Worm (Caenorhabditis elegans) whole organism, late embryonic: ENCODE results near the gene pyp-1.

ENCODE experiments used
- C08G9.2 ChIP-seq: sonication (generic microtip); optimal IDR thresholded peaks from 2 replicates; lab custom pipeline; 2016; ENCODE audit warnings: mild to moderate bottlenecking, missing genetic modification characterization, moderate library complexity, missing compliant biosample characterization
- F13H6.1 ChIP-seq: sonication (generic microtip); optimal IDR thresholded peaks from 2 replicates; lab custom pipeline; 2016; ENCODE audit warnings: missing genetic modification characterization, missing compliant biosample characterization
- K02D7.2 ChIP-seq: sonication (generic microtip); optimal IDR thresholded peaks from 2 replicates; lab custom pipeline; 2017; ENCODE audit warnings: mild to moderate bottlenecking, missing genetic modification characterization, missing compliant biosample characterization
- T23F11.4 ChIP-seq: fragments of 200-800 bp; sonication (Bioruptor generic); optimal IDR thresholded peaks from 2 replicates; lab custom pipeline; 2018; ENCODE audit warnings: mild to moderate bottlenecking, missing genetic modification characterization, missing compliant biosample characterization
- Y22D7AL.16 ChIP-seq: sonication (generic microtip); optimal IDR thresholded peaks from 2 replicates; lab custom pipeline; 2016; ENCODE audit warnings: missing genetic modification characterization, missing compliant biosample characterization
- ama-1 ChIP-seq: fragments of 150-350 bp; optimal IDR thresholded peaks from 2 replicates; lab custom pipeline; 2014
- ceh-18 ChIP-seq: sonication (generic microtip); optimal IDR thresholded peaks from 2 replicates; lab custom pipeline; 2016; ENCODE audit warnings: missing genetic modification characterization, missing compliant biosample characterization
- ceh-19 ChIP-seq: fragments of 200-800 bp; sonication (Bioruptor generic); optimal IDR thresholded peaks from 2 replicates; lab custom pipeline; 2018; ENCODE audit warnings: mild to moderate bottlenecking, missing genetic modification characterization, missing compliant biosample characterization
- ceh-2 ChIP-seq: sonication (generic microtip); optimal IDR thresholded peaks from 2 replicates; lab custom pipeline; 2016; ENCODE audit warnings: missing genotype, missing genetic modification characterization, missing compliant biosample characterization
- ceh-22 ChIP-seq: sonication (generic microtip); optimal IDR thresholded peaks from 2 replicates; lab custom pipeline; 2017; ENCODE audit warnings: missing biosample characterization, missing genetic modification characterization
- ceh-30 ChIP-seq: fragments of 150-350 bp; optimal IDR thresholded peaks from 2 replicates; lab custom pipeline; 2014; ENCODE audit warnings: missing biosample characterization, missing genetic modification characterization
- ceh-45 ChIP-seq: fragments of 200-800 bp; sonication (Bioruptor generic); IDR thresholded peaks from 2 replicates; pipeline ENCODE4 v1.3.6; 2022; ENCODE audit warnings: missing genetic modification reagents, missing genetic modification characterization, missing compliant biosample characterization
- che-1 ChIP-seq: sonication (generic microtip); optimal IDR thresholded peaks from 2 replicates; lab custom pipeline; 2016; ENCODE audit warnings: mild to moderate bottlenecking, missing genetic modification characterization, missing compliant biosample characterization
- dmd-4 ChIP-seq: sonication (generic microtip); optimal IDR thresholded peaks from 2 replicates; lab custom pipeline; 2016; ENCODE audit warnings: borderline replicate concordance, missing genetic modification characterization, missing compliant biosample characterization
- dve-1 ChIP-seq: sonication (generic microtip); optimal IDR thresholded peaks from 2 replicates; lab custom pipeline; 2017; ENCODE audit warnings: antibody characterized with exemption, mild to moderate bottlenecking, missing genetic modification characterization, missing compliant biosample characterization
- elt-2 ChIP-seq: sonication (generic microtip); optimal IDR thresholded peaks from 2 replicates; lab custom pipeline; 2016; ENCODE audit warnings: missing genetic modification reagents, missing genetic modification characterization, missing compliant biosample characterization
- elt-4 ChIP-seq: sonication (generic microtip); optimal IDR thresholded peaks from 2 replicates; lab custom pipeline; 2016; ENCODE audit warnings: missing genetic modification characterization, missing compliant biosample characterization
- ets-4 ChIP-seq: sonication (generic microtip); optimal IDR thresholded peaks from 2 replicates; lab custom pipeline; 2016; ENCODE audit warnings: missing genetic modification characterization, missing compliant biosample characterization
- eyg-1 ChIP-seq: sonication (generic microtip); optimal IDR thresholded peaks from 2 replicates; lab custom pipeline; 2016; ENCODE audit warnings: missing genotype, missing genetic modification characterization, missing compliant biosample characterization
- fkh-10 ChIP-seq: fragments of 150-350 bp; optimal IDR thresholded peaks from 2 replicates; lab custom pipeline; 2014; ENCODE audit warnings: missing biosample characterization, missing genetic modification reagents, missing genetic modification characterization
- gmeb-2 ChIP-seq: sonication (generic microtip); optimal IDR thresholded peaks from 2 replicates; lab custom pipeline; 2016; ENCODE audit warnings: missing genetic modification characterization, inconsistent platforms, missing compliant biosample characterization
- hlh-13 ChIP-seq: fragments of 200-800 bp; sonication (Bioruptor generic); optimal IDR thresholded peaks from 2 replicates; lab custom pipeline; 2018; ENCODE audit warnings: mild to moderate bottlenecking, missing genetic modification characterization, missing compliant biosample characterization
- mec-3 ChIP-seq: sonication (generic microtip); optimal IDR thresholded peaks from 2 replicates; lab custom pipeline; 2016; ENCODE audit warnings: borderline replicate concordance, missing genetic modification characterization, missing compliant biosample characterization
- nfya-1 ChIP-seq: sonication (generic microtip); optimal IDR thresholded peaks from 2 replicates; lab custom pipeline; 2017; ENCODE audit warnings: missing genetic modification characterization, mild to moderate bottlenecking, missing compliant biosample characterization, antibody characterized with exemption, moderate library complexity
- nhr-232 ChIP-seq: sonication (generic microtip); optimal IDR thresholded peaks from 2 replicates; lab custom pipeline; 2016; ENCODE audit warnings: missing genetic modification characterization, missing compliant biosample characterization
- npax-4 ChIP-seq: sonication (generic microtip); optimal IDR thresholded peaks from 2 replicates; lab custom pipeline; 2016; ENCODE audit warnings: missing genetic modification characterization, missing compliant biosample characterization
- pag-3 ChIP-seq: sonication (generic microtip); optimal IDR thresholded peaks from 2 replicates; lab custom pipeline; 2016; ENCODE audit warnings: missing compliant biosample characterization, missing genetic modification characterization, borderline replicate concordance
- pat-9 ChIP-seq: fragments of 200-800 bp; sonication (Bioruptor generic); optimal IDR thresholded peaks from 2 replicates; lab custom pipeline; 2018; ENCODE audit warnings: mild to moderate bottlenecking, missing genetic modification characterization, moderate library complexity, missing compliant biosample characterization
- pax-1 ChIP-seq: fragments of 150-350 bp; optimal IDR thresholded peaks from 2 replicates; lab custom pipeline; 2014; ENCODE audit warnings: missing biosample characterization, missing genetic modification characterization
- pha-2 ChIP-seq: sonication (generic microtip); optimal IDR thresholded peaks from 2 replicates; lab custom pipeline; 2017; ENCODE audit warnings: mild to moderate bottlenecking, missing genetic modification characterization, missing compliant biosample characterization
- pqm-1 ChIP-seq: sonication (generic microtip); optimal IDR thresholded peaks from 2 replicates; lab custom pipeline; 2016; ENCODE audit warnings: missing genetic modification characterization, missing compliant biosample characterization
- ref-2 ChIP-seq: sonication (generic microtip); optimal IDR thresholded peaks from 2 replicates; lab custom pipeline; 2016; ENCODE audit warnings: missing genetic modification characterization, missing compliant biosample characterization
- sox-2 ChIP-seq: fragments of 200-800 bp; sonication (Bioruptor generic); IDR thresholded peaks from 2 replicates; pipeline ENCODE4 v1.3.6; 2022; ENCODE audit warnings: missing genetic modification reagents, missing genetic modification characterization, missing compliant biosample characterization
- sox-4 ChIP-seq: sonication (generic microtip); optimal IDR thresholded peaks from 2 replicates; lab custom pipeline; 2017; ENCODE audit warnings: mild to moderate bottlenecking, missing genetic modification characterization, inconsistent platforms, missing compliant biosample characterization
- tbx-2 ChIP-seq: sonication (generic microtip); optimal IDR thresholded peaks from 2 replicates; lab custom pipeline; 2016; ENCODE audit warnings: missing genetic modification characterization, missing compliant biosample characterization
- unc-42 ChIP-seq: sonication (generic microtip); optimal IDR thresholded peaks from 2 replicates; lab custom pipeline; 2016; ENCODE audit warnings: missing genotype, missing genetic modification characterization, missing compliant biosample characterization
- unc-86 ChIP-seq: sonication (generic microtip); optimal IDR thresholded peaks from 2 replicates; lab custom pipeline; 2016; ENCODE audit warnings: missing genetic modification characterization, missing compliant biosample characterization
- zip-5 ChIP-seq: sonication (generic microtip); optimal IDR thresholded peaks from 2 replicates; lab custom pipeline; 2016; ENCODE audit warnings: missing genetic modification characterization, missing compliant biosample characterization
- ztf-16 ChIP-seq: sonication (generic microtip); optimal IDR thresholded peaks from 2 replicates; lab custom pipeline; 2017; ENCODE audit warnings: missing genetic modification characterization, missing compliant biosample characterization

Gene pyp-1

DNA sequence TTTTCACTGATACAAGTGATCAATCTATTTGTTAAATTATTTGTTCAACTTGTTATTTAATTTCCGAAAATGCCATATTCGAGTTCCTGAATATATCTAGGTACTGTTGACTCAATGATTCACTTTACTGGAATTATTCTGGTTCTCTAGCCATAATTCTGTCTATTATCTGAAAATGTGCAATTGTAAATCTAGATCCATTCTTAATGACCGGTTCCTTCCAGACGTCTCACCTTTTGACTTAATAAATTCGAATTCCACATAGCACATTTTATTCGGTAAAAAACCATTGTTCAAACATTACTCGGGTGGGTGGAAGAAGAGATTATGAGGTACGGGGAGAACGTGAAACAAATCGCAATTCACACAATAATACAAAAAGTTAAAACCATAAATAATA lies 9.3 kb downstream of the pyp-1 start:
- TF ChIP-seq ets-4 (tag; lab: Kevin White, UChicago) = no peak
- TF ChIP-seq ceh-2 (tag; lab: Kevin White, UChicago) = no peak

DNA sequence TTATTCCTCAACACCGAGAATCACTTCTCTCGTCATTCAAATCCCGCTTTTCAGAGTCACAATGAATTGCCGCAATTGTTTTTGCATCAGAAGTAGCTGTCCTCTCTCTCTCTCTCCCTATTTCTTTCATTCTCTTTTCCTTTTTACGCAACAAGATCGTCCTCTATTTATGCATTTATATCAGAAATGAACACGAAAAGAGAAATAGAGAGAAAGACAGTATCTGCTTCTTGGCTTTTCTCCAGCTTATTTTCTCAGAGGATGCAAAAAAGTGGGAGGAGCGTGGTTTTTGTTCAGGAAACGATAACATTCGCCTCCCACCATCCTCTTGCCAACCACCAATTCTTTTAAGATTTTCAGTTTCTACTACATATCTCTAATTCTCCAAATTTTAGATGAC lies 15.8 kb downstream of the pyp-1 start, which contains the start of gene mam-2:
Gene mam-2, plus strand, starts transcription at position 301 of the 400 bp plus-strand sequence.
- no peak for TF ChIP-seq pat-9 (tag; lab: Kevin White, UChicago)
- no peak for TF ChIP-seq ceh-22
- no peak for TF ChIP-seq che-1
- no peak for TF ChIP-seq tbx-2
- TF ChIP-seq npax-4 (tag; lab: Kevin White, UChicago) = no peak
- no peak for TF ChIP-seq F13H6.1
- TF ChIP-seq ceh-18 (tag; lab: Kevin White, UChicago) = no peak
- TF ChIP-seq nfya-1 = no peak
- TF ChIP-seq dve-1 (tag; lab: Kevin White, UChicago) = no peak
- TF ChIP-seq elt-4 (tag; lab: Kevin White, UChicago) = no peak
- no peak for TF ChIP-seq ztf-16 (tag; lab: Kevin White, UChicago)
- no peak for TF ChIP-seq T23F11.4 (GFP tag; lab: Kevin White, UChicago)
- TF ChIP-seq C08G9.2 (tag; lab: Kevin White, UChicago) = no peak
- no peak for TF ChIP-seq elt-2 (tag; lab: Kevin White, UChicago)
- TF ChIP-seq hlh-13 (GFP tag; lab: Kevin White, UChicago) = no peak
- no peak for TF ChIP-seq ama-1 (lab: Kevin White, UChicago)
- TF ChIP-seq ceh-45 (GFP tag; lab: Robert Waterston, UW) = no peak
- no peak for TF ChIP-seq Y22D7AL.16 (tag; lab: Kevin White, UChicago)
- no peak for TF ChIP-seq sox-4 (tag; lab: Kevin White, UChicago)
- TF ChIP-seq sox-2 (GFP tag; lab: Robert Waterston, UW) = no peak

DNA sequence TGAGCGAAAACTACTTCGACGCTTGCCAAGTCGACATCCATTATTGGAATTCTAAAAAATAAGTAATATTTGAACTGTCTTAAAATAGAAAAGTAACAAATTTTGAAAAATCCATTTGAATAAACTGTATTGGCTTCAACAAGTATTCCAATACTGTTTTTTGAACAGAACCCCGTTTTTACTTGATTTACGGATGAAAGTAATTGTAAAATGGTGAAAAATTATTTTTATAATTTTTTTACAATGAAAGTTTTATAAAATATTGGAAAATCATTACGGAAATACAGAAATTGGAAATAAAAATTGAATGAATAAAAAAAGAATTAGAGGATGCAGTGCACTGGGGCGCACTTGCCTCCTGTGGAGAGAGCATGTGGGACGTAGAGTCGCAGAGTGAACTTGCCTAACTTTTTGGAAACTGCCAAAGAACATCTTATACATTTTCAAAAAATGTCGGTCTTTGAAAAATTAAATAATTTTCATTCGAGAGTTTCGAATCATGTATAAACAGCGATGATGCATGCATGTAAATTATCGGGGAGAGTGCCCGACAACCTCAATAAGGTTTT lies 16.4 kb downstream of the pyp-1 start, which contains the start of gene rrp-1:
Gene rrp-1, minus strand, starts transcription at position 51 of the 569 bp plus-strand sequence.
- TF ChIP-seq K02D7.2 (no peak), eyg-1 (tag; lab: Kevin White, UChicago) (no peak), ref-2 (no peak), pqm-1 (tag; lab: Kevin White, UChicago) (no peak), fkh-10 (GFP tag; lab: Kevin White, UChicago) (no peak)

DNA sequence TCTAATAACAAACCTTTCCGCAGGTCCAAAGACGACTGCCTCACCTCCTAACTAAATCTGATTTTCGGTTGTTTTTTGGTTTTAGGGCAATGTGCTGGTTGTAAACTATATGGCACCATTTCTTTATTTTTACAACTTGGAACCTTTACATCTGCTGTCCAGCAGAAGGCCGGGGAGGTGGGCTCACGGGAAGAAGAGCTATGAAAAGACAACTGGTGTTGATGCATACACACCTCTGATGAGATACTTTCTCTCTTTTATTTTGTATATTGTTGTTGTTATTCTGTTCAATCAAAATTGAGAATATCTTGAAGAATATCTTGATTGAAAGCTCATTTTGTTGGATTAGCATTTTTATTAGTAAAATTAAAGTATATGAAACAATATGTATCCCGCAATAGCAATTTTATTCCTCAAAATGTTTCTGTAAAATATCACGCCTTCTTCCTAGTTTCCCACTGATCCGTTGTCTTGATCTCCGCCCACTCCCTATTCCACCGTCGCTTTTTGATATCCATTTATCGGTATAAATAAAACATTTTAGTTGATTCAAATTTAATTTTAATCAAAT lies 21.0 kb downstream of the pyp-1 start, which contains the start of gene dhp-2:
Gene dhp-2, plus strand, starts transcription at position 521 of the 571 bp plus-strand sequence.
- no peak for TF ChIP-seq pha-2 (tag; lab: Kevin White, UChicago)

DNA sequence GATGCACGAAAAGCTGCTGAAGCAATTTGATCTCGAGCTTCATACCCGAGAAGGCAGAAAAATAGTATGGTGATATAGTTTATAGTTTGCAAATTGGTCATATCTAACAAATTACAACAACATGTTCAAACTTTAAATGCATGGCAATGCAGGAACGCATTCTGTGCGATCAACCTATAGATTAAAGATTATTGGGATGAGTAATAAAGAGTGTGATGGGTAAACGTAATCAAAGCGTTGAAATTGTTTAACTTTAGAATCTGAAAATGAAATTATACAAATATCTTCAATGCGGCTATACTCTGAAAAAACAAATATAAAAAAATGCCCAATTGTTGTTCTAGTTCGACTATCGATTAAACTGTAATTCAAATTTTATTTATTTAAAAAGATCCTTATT lies 22.4 kb downstream of the pyp-1 start, which contains the start of gene C47E12.14:
Gene C47E12.14, minus strand, starts transcription at position 101 of the 400 bp plus-strand sequence.
- no peak for TF ChIP-seq pax-1 (tag; lab: Kevin White, UChicago)
- no peak for TF ChIP-seq Y22D7AL.16 (tag; lab: Kevin White, UChicago)
- no peak for TF ChIP-seq ceh-30 (tag; lab: Kevin White, UChicago)
- no peak for TF ChIP-seq unc-86 (tag; lab: Kevin White, UChicago)
- no peak for TF ChIP-seq npax-4 (tag; lab: Kevin White, UChicago)
- no peak for TF ChIP-seq eyg-1 (tag; lab: Kevin White, UChicago)
- no peak for TF ChIP-seq pag-3
- TF ChIP-seq unc-42 (tag; lab: Kevin White, UChicago) = no peak
- no peak for TF ChIP-seq ztf-16 (tag; lab: Kevin White, UChicago)
- TF ChIP-seq ceh-19 (GFP tag; lab: Kevin White, UChicago) = no peak
- no peak for TF ChIP-seq gmeb-2 (tag; lab: Kevin White, UChicago)
- no peak for TF ChIP-seq F13H6.1
- no peak for TF ChIP-seq nhr-232 (tag; lab: Kevin White, UChicago)
- no peak for TF ChIP-seq mec-3 (tag; lab: Kevin White, UChicago)
- TF ChIP-seq elt-4 (tag; lab: Kevin White, UChicago) = no peak
- TF ChIP-seq sox-2 (GFP tag; lab: Robert Waterston, UW) = no peak
- TF ChIP-seq dmd-4 = no peak
- TF ChIP-seq zip-5 (tag; lab: Kevin White, UChicago) = no peak
- no peak for TF ChIP-seq dve-1 (tag; lab: Kevin White, UChicago)
- TF ChIP-seq hlh-13 (GFP tag; lab: Kevin White, UChicago) = no peak
